Fruit fly (Drosophila melanogaster) whole organism, prepupa: ENCODE results near the gene CG16762.

Experiments
- Blimp-1 ChIP-seq: fragments of 200-800 bp; sonication (Bioruptor generic); optimal IDR thresholded peaks from 3 replicates; lab custom pipeline; 2017; ENCODE audit warnings: missing biosample characterization, missing genetic modification characterization, mild to moderate bottlenecking, moderate library complexity, missing genetic modification reagents
- CG10631 ChIP-seq: fragments of 200-800 bp; sonication (Bioruptor generic); optimal IDR thresholded peaks from 2 replicates; lab custom pipeline; 2016; ENCODE audit warnings: missing biosample characterization, missing genetic modification characterization
- CG11294 ChIP-seq: fragments of 200-800 bp; sonication (Bioruptor generic); IDR thresholded peaks from 2 replicates; pipeline ENCODE4 v1.3.6; 2022; ENCODE audit warnings: missing biosample characterization, missing genetic modification characterization
- CG11762 ChIP-seq: fragments of 200-800 bp; sonication (Bioruptor generic); optimal IDR thresholded peaks from 3 replicates; lab custom pipeline; 2016; ENCODE audit warnings: missing biosample characterization, missing genetic modification characterization; ENCODE audit not compliant: insufficient read depth
- CG11902 ChIP-seq: fragments of 200-800 bp; sonication (Bioruptor generic); optimal IDR thresholded peaks from 3 replicates; lab custom pipeline; 2016; ENCODE audit warnings: missing biosample characterization, missing genetic modification characterization
- CG16779 ChIP-seq: fragments of 200-800 bp; sonication (Bioruptor generic); optimal IDR thresholded peaks from 3 replicates; lab custom pipeline; 2017; ENCODE audit warnings: missing biosample characterization, mild to moderate bottlenecking, missing genetic modification characterization
- CG3032 ChIP-seq: fragments of 200-800 bp; optimal IDR thresholded peaks from 2 replicates; lab custom pipeline; 2019; ENCODE audit warnings: missing biosample characterization, mild to moderate bottlenecking, missing genetic modification characterization, moderate library complexity
- CG31627 ChIP-seq: fragments of 200-800 bp; sonication (Bioruptor generic); optimal IDR thresholded peaks from 3 replicates; lab custom pipeline; 2016; ENCODE audit warnings: missing biosample characterization, missing genetic modification characterization
- CG32006 ChIP-seq: fragments of 200-800 bp; sonication (Bioruptor generic); optimal IDR thresholded peaks from 3 replicates; lab custom pipeline; 2017; ENCODE audit warnings: missing biosample characterization, mild to moderate bottlenecking, missing genetic modification characterization
- CG34406 ChIP-seq: fragments of 200-800 bp; sonication (Bioruptor generic); optimal IDR thresholded peaks from 3 replicates; lab custom pipeline; 2016; ENCODE audit warnings: missing biosample characterization, missing genetic modification characterization
- CG6163 ChIP-seq: fragments of 200-800 bp; sonication (Bioruptor generic); IDR thresholded peaks from 3 replicates; pipeline ENCODE4 v1.3.6; 2022; ENCODE audit warnings: missing biosample characterization, missing genetic modification characterization
- CG6276 ChIP-seq: fragments of 200-800 bp; sonication (Bioruptor generic); optimal IDR thresholded peaks from 2 replicates; lab custom pipeline; 2017; ENCODE audit warnings: missing biosample characterization, mild to moderate bottlenecking, missing genetic modification characterization
- CG6792 ChIP-seq: fragments of 200-800 bp; sonication (Bioruptor generic); optimal IDR thresholded peaks from 3 replicates; lab custom pipeline; 2016; ENCODE audit warnings: missing biosample characterization, missing genetic modification characterization
- CG6854 ChIP-seq: fragments of 200-800 bp; sonication (Bioruptor generic); optimal IDR thresholded peaks from 2 replicates; lab custom pipeline; 2017; ENCODE audit warnings: missing biosample characterization, mild to moderate bottlenecking, missing genetic modification characterization
- CG7368 ChIP-seq: fragments of 200-800 bp; sonication (Bioruptor generic); optimal IDR thresholded peaks from 3 replicates; lab custom pipeline; 2016; ENCODE audit warnings: missing biosample characterization, missing genetic modification characterization
- CG8119 ChIP-seq: fragments of 200-800 bp; sonication (Bioruptor generic); IDR thresholded peaks from 3 replicates; pipeline ENCODE4 v1.3.6; 2022; ENCODE audit warnings: missing biosample characterization, missing genetic modification characterization
- CG8319 ChIP-seq: fragments of 200-800 bp; sonication (Bioruptor generic); optimal IDR thresholded peaks from 3 replicates; lab custom pipeline; 2016; ENCODE audit warnings: missing biosample characterization, missing genetic modification characterization
- CG8632 ChIP-seq: fragments of 200-800 bp; sonication (Bioruptor generic); optimal IDR thresholded peaks from 3 replicates; lab custom pipeline; 2016; ENCODE audit warnings: missing biosample characterization, missing genetic modification characterization
- CG9139 ChIP-seq: fragments of 200-800 bp; sonication (Bioruptor generic); optimal IDR thresholded peaks from 3 replicates; lab custom pipeline; 2017; ENCODE audit warnings: missing biosample characterization, mild to moderate bottlenecking, missing genetic modification characterization
- Eip75B ChIP-seq: fragments of 200-800 bp; sonication (Bioruptor generic); optimal IDR thresholded peaks from 3 replicates; lab custom pipeline; 2016; ENCODE audit warnings: missing biosample characterization, missing genetic modification characterization
- Eip78C ChIP-seq: fragments of 200-800 bp; sonication (Bioruptor generic); peaks from one replicate; lab custom pipeline; 2016; ENCODE audit warnings: missing biosample characterization, missing genetic modification characterization
- Eip93F ChIP-seq: fragments of 200-800 bp; sonication (Bioruptor generic); optimal IDR thresholded peaks from 2 replicates; lab custom pipeline; 2016; ENCODE audit warnings: missing biosample characterization, mild to moderate bottlenecking, missing genetic modification characterization
- Ets21C ChIP-seq: fragments of 200-800 bp; sonication (Bioruptor generic); optimal IDR thresholded peaks from 3 replicates; lab custom pipeline; 2016; ENCODE audit warnings: missing biosample characterization, missing genetic modification characterization
- Ets96B ChIP-seq: fragments of 200-800 bp; optimal IDR thresholded peaks from 2 replicates; lab custom pipeline; 2019; ENCODE audit warnings: missing biosample characterization, mild to moderate bottlenecking, missing genetic modification characterization, moderate library complexity
- Gug ChIP-seq: fragments of 200-800 bp; sonication (Bioruptor generic); IDR thresholded peaks from 2 replicates; pipeline ENCODE4 v1.3.6; 2022; ENCODE audit warnings: missing biosample characterization, missing genetic modification characterization
- Hr38 ChIP-seq: sonication (Bioruptor generic); optimal IDR thresholded peaks from 2 replicates; lab custom pipeline; 2016; ENCODE audit warnings: missing biosample characterization, missing genetic modification characterization
- Hr39 ChIP-seq: fragments of 200-800 bp; sonication (Bioruptor generic); optimal IDR thresholded peaks from 2 replicates; lab custom pipeline; 2016; ENCODE audit warnings: missing biosample characterization, missing genetic modification characterization
- Hr4 ChIP-seq: fragments of 200-800 bp; sonication (Bioruptor generic); optimal IDR thresholded peaks from 3 replicates; lab custom pipeline; 2016; ENCODE audit warnings: missing biosample characterization, missing genetic modification characterization
- OdsH ChIP-seq: fragments of 200-800 bp; sonication (Bioruptor generic); optimal IDR thresholded peaks from 3 replicates; lab custom pipeline; 2016; ENCODE audit warnings: missing biosample characterization, missing genetic modification characterization
- Sox14 ChIP-seq: fragments of 200-800 bp; sonication (Bioruptor generic); optimal IDR thresholded peaks from 3 replicates; lab custom pipeline; 2016; ENCODE audit warnings: missing biosample characterization, missing genetic modification characterization
- Sox15 ChIP-seq: fragments of 200-800 bp; sonication (Bioruptor generic); optimal IDR thresholded peaks from 3 replicates; lab custom pipeline; 2016; ENCODE audit warnings: missing biosample characterization, missing genetic modification characterization
- achi ChIP-seq: fragments of 200-800 bp; sonication (Bioruptor generic); optimal IDR thresholded peaks from 3 replicates; lab custom pipeline; 2016; ENCODE audit warnings: missing biosample characterization, missing genetic modification characterization
- acj6 ChIP-seq: fragments of 200-800 bp; sonication (Bioruptor generic); optimal IDR thresholded peaks from 3 replicates; lab custom pipeline; 2016; ENCODE audit warnings: missing biosample characterization, missing genetic modification characterization
- cyc ChIP-seq: fragments of 200-800 bp; sonication (Bioruptor generic); optimal IDR thresholded peaks from 3 replicates; lab custom pipeline; 2016; ENCODE audit warnings: missing biosample characterization, missing genetic modification characterization
- dac ChIP-seq: fragments of 200-800 bp; sonication (Bioruptor generic); optimal IDR thresholded peaks from 2 replicates; lab custom pipeline; 2017; ENCODE audit warnings: missing biosample characterization, mild to moderate bottlenecking, missing genetic modification characterization
- eg ChIP-seq: fragments of 200-800 bp; sonication (Bioruptor generic); IDR thresholded peaks from 3 replicates; pipeline ENCODE4 v1.3.6; 2022; ENCODE audit warnings: missing biosample characterization, missing genetic modification characterization
- esn ChIP-seq: fragments of 200-800 bp; sonication (Bioruptor generic); optimal IDR thresholded peaks from 2 replicates; lab custom pipeline; 2016; ENCODE audit warnings: missing biosample characterization, mild to moderate bottlenecking, missing genetic modification characterization, moderate library complexity
- fd59A ChIP-seq: fragments of 200-800 bp; sonication (Bioruptor generic); optimal IDR thresholded peaks from 2 replicates; lab custom pipeline; 2017; ENCODE audit warnings: missing biosample characterization, mild to moderate bottlenecking, missing genetic modification characterization, missing genetic modification reagents
- fd85E ChIP-seq: fragments of 200-800 bp; sonication (Bioruptor generic); optimal IDR thresholded peaks from 3 replicates; lab custom pipeline; 2016; ENCODE audit warnings: missing biosample characterization, missing genetic modification characterization
- fkh ChIP-seq: fragments of 200-800 bp; sonication (Bioruptor generic); optimal IDR thresholded peaks from 3 replicates; lab custom pipeline; 2017; ENCODE audit warnings: missing biosample characterization, mild to moderate bottlenecking, missing genetic modification characterization, moderate library complexity
- lz ChIP-seq: fragments of 200-800 bp; sonication (Bioruptor generic); optimal IDR thresholded peaks from 3 replicates; lab custom pipeline; 2016; ENCODE audit warnings: missing biosample characterization, missing genetic modification characterization
- net ChIP-seq: fragments of 200-800 bp; sonication (Bioruptor generic); optimal IDR thresholded peaks from 3 replicates; lab custom pipeline; 2016; ENCODE audit warnings: missing biosample characterization, missing genetic modification characterization
- pdm3 ChIP-seq: fragments of 200-800 bp; sonication (Bioruptor generic); optimal IDR thresholded peaks from 3 replicates; lab custom pipeline; 2016; ENCODE audit warnings: missing biosample characterization, missing genetic modification characterization
- spab ChIP-seq: fragments of 200-800 bp; sonication (Bioruptor generic); optimal IDR thresholded peaks from 2 replicates; lab custom pipeline; 2017; ENCODE audit warnings: missing biosample characterization, mild to moderate bottlenecking, missing genetic modification characterization, missing genetic modification reagents
- ss ChIP-seq, 2 experiments: fragments of 200-800 bp; sonication (Bioruptor generic); optimal IDR thresholded peaks; 2 replicates in 1 of 2; 3 replicates in 1 of 2; lab custom pipeline; 2017 to 2018; ENCODE audit warnings: mild to moderate bottlenecking in 2 of 2, missing biosample characterization in 2 of 2, missing genetic modification characterization in 2 of 2, moderate library complexity in 1 of 2
- topi ChIP-seq: fragments of 200-800 bp; sonication (Bioruptor generic); optimal IDR thresholded peaks from 3 replicates; lab custom pipeline; 2016; ENCODE audit warnings: missing biosample characterization, missing genetic modification characterization

CG16762 gene

DNA sequence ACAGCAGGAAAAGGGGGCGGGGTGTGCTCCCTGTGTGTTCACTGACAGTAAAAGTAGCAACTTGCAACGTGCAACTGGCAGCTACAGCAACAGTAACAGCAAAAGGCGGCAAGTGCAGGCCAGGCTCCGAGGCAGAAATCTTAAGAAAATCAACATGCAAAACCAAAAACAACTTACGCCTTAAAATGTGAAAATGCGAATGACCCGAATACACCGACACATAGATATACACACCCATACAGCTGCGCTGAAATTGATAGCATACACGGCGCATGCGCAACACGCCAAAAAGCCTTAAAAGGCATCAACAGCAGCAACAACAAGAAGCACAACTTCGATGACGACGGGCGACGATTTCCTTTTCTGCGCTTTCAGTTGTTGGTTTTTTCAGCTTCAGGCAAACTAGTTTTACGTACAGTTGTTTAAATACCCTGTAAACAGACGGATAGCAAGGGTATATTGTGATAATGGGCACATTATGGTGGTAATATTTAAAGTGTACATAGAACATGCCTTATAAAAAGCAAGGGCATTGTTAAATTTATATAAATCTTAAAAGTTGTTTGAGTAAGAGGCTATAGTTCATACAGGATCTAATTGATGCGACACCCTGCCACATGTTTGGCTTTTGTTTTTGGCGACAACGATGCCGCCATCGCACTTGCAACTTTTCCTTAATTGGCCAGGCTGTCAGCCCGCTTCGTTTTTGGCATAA is 3.0 kb downstream of the CG16762 start (continued):
- TF ChIP-seq topi: peak; percentile 86
- peak; percentile 56 for TF ChIP-seq CG9139 (GFP tag; lab: Kevin White, UChicago)
- TF ChIP-seq CG11762 (GFP tag; lab: Kevin White, UChicago): peak; percentile 93
- TF ChIP-seq net (GFP tag; lab: Kevin White, UChicago): peak; percentile 88
- TF ChIP-seq CG10631 (GFP tag; lab: Kevin White, UChicago): peak; percentile 81
- peak; percentile 95 for TF ChIP-seq CG32006 (GFP tag; lab: Kevin White, UChicago)
- peak; percentile 95 for TF ChIP-seq CG6276
- peak; percentile 88 for TF ChIP-seq CG11294 (GFP tag; lab: Robert Waterston, UW)
- TF ChIP-seq CG16779 (tag; lab: Kevin White, UChicago): peak; percentile 77
- TF ChIP-seq fd59A (GFP tag; lab: Kevin White, UChicago): peak; percentile 60
- TF ChIP-seq achi (GFP tag; lab: Kevin White, UChicago): peak; percentile 87
- TF ChIP-seq Eip78C (GFP tag; lab: Kevin White, UChicago): peak; percentile 99
- TF ChIP-seq Blimp-1 (GFP tag; lab: Kevin White, UChicago): peak; percentile 21
- peak; percentile 22 for TF ChIP-seq Eip93F
- TF ChIP-seq CG8632: peak; percentile 83
- peak; percentile 81 for TF ChIP-seq cyc (GFP tag; lab: Kevin White, UChicago)
- peak; percentile 80 for TF ChIP-seq esn
- TF ChIP-seq Hr4 (GFP tag; lab: Kevin White, UChicago): peak; percentile 96
- peak; percentile 59 for TF ChIP-seq Hr39 (GFP tag; lab: Kevin White, UChicago)
- TF ChIP-seq Sox15 (GFP tag; lab: Kevin White, UChicago): peak; percentile 74
- TF ChIP-seq dac (GFP tag; lab: Kevin White, UChicago): peak; percentile 81
- TF ChIP-seq pdm3 (GFP tag; lab: Kevin White, UChicago): peak; percentile 92
- peak; percentile 95 for TF ChIP-seq CG6163
- TF ChIP-seq CG8119 (GFP tag; lab: Robert Waterston, UW): peak; percentile 96

dm6 chr3L:2470735-2471395 is 4.5 kb downstream of the CG16762 start:
- TF ChIP-seq acj6 (GFP tag; lab: Kevin White, UChicago): peak; percentile 57
- TF ChIP-seq Blimp-1 (GFP tag; lab: Kevin White, UChicago): no peak
- TF ChIP-seq CG11762 (GFP tag; lab: Kevin White, UChicago): peak; percentile 58
- peak; percentile 10 for TF ChIP-seq Sox15 (GFP tag; lab: Kevin White, UChicago)
- peak; percentile 60; the same call in 2 of the 3 replicates for TF ChIP-seq eg
- peak; percentile 51; the same call in 1 of the 2 replicates for TF ChIP-seq Gug
- peak; percentile 64 for TF ChIP-seq pdm3 (GFP tag; lab: Kevin White, UChicago)
- TF ChIP-seq CG8632: peak; percentile 51
- peak; percentile 72 for TF ChIP-seq spab (GFP tag; lab: Kevin White, UChicago)
- TF ChIP-seq net (GFP tag; lab: Kevin White, UChicago): peak; percentile 56
- TF ChIP-seq fd59A (GFP tag; lab: Kevin White, UChicago): peak; percentile 56
- TF ChIP-seq CG34406 (GFP tag; lab: Kevin White, UChicago): peak; percentile 26
- peak; percentile 77 for TF ChIP-seq CG3032 (tag; lab: Kevin White, UChicago)
- TF ChIP-seq CG31627: peak; percentile 43
- TF ChIP-seq CG6276: peak; percentile 62
- no peak for TF ChIP-seq Hr38 (GFP tag; lab: Kevin White, UChicago)
- peak; percentile 51 for TF ChIP-seq CG16779 (tag; lab: Kevin White, UChicago)
- peak; percentile 10 for TF ChIP-seq CG8319 (GFP tag; lab: Kevin White, UChicago)
- peak; percentile 34 for TF ChIP-seq lz
- no peak for TF ChIP-seq CG11902 (GFP tag; lab: Kevin White, UChicago)
- TF ChIP-seq CG6792 (GFP tag; lab: Kevin White, UChicago): peak; percentile 64
- peak; percentile 81 for TF ChIP-seq Ets96B
- peak; percentile 15 for TF ChIP-seq Ets21C (GFP tag; lab: Kevin White, UChicago)
- TF ChIP-seq Eip75B (GFP tag; lab: Kevin White, UChicago): peak; percentile 75
- TF ChIP-seq Sox14 (GFP tag; lab: Kevin White, UChicago): peak; percentile 78
- TF ChIP-seq CG6854 (GFP tag; lab: Kevin White, UChicago): no peak
- no peak for TF ChIP-seq fd85E
- peak; percentile 61 to 76 for TF ChIP-seq ss (GFP tag; optimal IDR thresholded peaks at IDR 0.05; lab: Kevin White, UChicago)
- peak; percentile 49 for TF ChIP-seq Hr4 (GFP tag; lab: Kevin White, UChicago)
- TF ChIP-seq Eip93F: no peak
- peak; percentile 47 for TF ChIP-seq CG7368 (GFP tag; lab: Kevin White, UChicago)
- peak; percentile 56 for TF ChIP-seq OdsH (GFP tag; lab: Kevin White, UChicago)
- TF ChIP-seq CG9139 (GFP tag; lab: Kevin White, UChicago): peak; percentile 43
- TF ChIP-seq fkh (GFP tag; lab: Kevin White, UChicago): no peak
